Fruit fly (Drosophila melanogaster) whole organism, embryonic: ENCODE data around the gene Cyp28c1.

Source experiments
- B-H1 ChIP-seq: fragments of 200-800 bp; sonication (Bioruptor generic); IDR thresholded peaks from 3 replicates; pipeline ENCODE4 v1.3.6; 2022; ENCODE audit warnings: missing biosample characterization, missing genetic modification characterization
- Bgb ChIP-seq: fragments of 200-800 bp; sonication (Bioruptor generic); IDR thresholded peaks from 2 replicates; pipeline ENCODE4 v1.3.6; 2022; ENCODE audit warnings: missing biosample characterization, missing genetic modification characterization; ENCODE audit not compliant: partially characterized antibody
- Blimp-1 ChIP-seq: fragments of 200-800 bp; sonication (Bioruptor generic); optimal IDR thresholded peaks from 3 replicates; lab custom pipeline; 2018; ENCODE audit warnings: missing biosample characterization, missing genetic modification characterization, mild to moderate bottlenecking, moderate library complexity, missing genetic modification reagents
- CG10979 ChIP-seq: fragments of 200-800 bp; sonication (Bioruptor generic); optimal IDR thresholded peaks from 2 replicates; lab custom pipeline; 2018; ENCODE audit warnings: missing biosample characterization, mild to moderate bottlenecking, missing genetic modification characterization, moderate library complexity
- CG12071 ChIP-seq: fragments of 200-800 bp; sonication (Bioruptor generic); optimal IDR thresholded peaks from 3 replicates; lab custom pipeline; 2018; ENCODE audit warnings: missing biosample characterization, mild to moderate bottlenecking, missing genetic modification characterization
- CG12155 ChIP-seq: fragments of 200-800 bp; sonication (Bioruptor generic); optimal IDR thresholded peaks from 3 replicates; lab custom pipeline; 2016; ENCODE audit warnings: missing biosample characterization, missing genetic modification characterization
- CG12659 ChIP-seq: fragments of 200-800 bp; sonication (Bioruptor generic); optimal IDR thresholded peaks from 3 replicates; lab custom pipeline; 2017; ENCODE audit warnings: mild to moderate bottlenecking, missing biosample characterization, missing genetic modification reagents, missing genetic modification characterization
- CG13894 ChIP-seq: fragments of 200-800 bp; sonication (Bioruptor generic); optimal IDR thresholded peaks from 3 replicates; lab custom pipeline; 2018; ENCODE audit warnings: missing biosample characterization, mild to moderate bottlenecking, missing genetic modification characterization, moderate library complexity
- CG1792 ChIP-seq: fragments of 200-800 bp; sonication (Bioruptor generic); optimal IDR thresholded peaks from 2 replicates; lab custom pipeline; 2016; ENCODE audit warnings: missing biosample characterization, missing genetic modification characterization
- CG2199 ChIP-seq: fragments of 200-800 bp; sonication (Bioruptor generic); IDR thresholded peaks from 3 replicates; pipeline ENCODE4 v1.3.6; 2022; ENCODE audit warnings: missing biosample characterization, missing genetic modification characterization
- CG30020 ChIP-seq: fragments of 200-800 bp; optimal IDR thresholded peaks from 2 replicates; lab custom pipeline; 2019; ENCODE audit warnings: missing biosample characterization, mild to moderate bottlenecking, missing genetic modification characterization, moderate library complexity
- CG32532 ChIP-seq: fragments of 200-800 bp; sonication (Bioruptor generic); IDR thresholded peaks from 2 replicates; pipeline ENCODE4 v1.3.6; 2022; ENCODE audit warnings: missing biosample characterization, missing genetic modification characterization
- CG33213 ChIP-seq: fragments of 200-800 bp; sonication (Bioruptor generic); optimal IDR thresholded peaks from 3 replicates; lab custom pipeline; 2016; ENCODE audit warnings: missing biosample characterization, missing genetic modification characterization
- CG3726 ChIP-seq: fragments of 200-800 bp; sonication (Bioruptor generic); IDR thresholded peaks from 3 replicates; pipeline ENCODE4, ENCODE4 v1.3.6; 2022; ENCODE audit warnings: missing biosample characterization, missing genetic modification characterization
- CG4328 ChIP-seq: fragments of 200-800 bp; sonication (Bioruptor generic); optimal IDR thresholded peaks from 3 replicates; lab custom pipeline; 2017; ENCODE audit warnings: missing biosample characterization, missing genetic modification reagents, missing genetic modification characterization
- CG4820 ChIP-seq: fragments of 200-800 bp; sonication (Bioruptor generic); optimal IDR thresholded peaks from 3 replicates; lab custom pipeline; 2016; ENCODE audit warnings: missing biosample characterization, missing genetic modification characterization
- CG6813 ChIP-seq: fragments of 200-800 bp; sonication (Bioruptor generic); optimal IDR thresholded peaks from 2 replicates; lab custom pipeline; 2017; ENCODE audit warnings: missing biosample characterization, missing genetic modification characterization, mild to moderate bottlenecking, moderate library complexity, missing genetic modification reagents
- CG9727 ChIP-seq: fragments of 200-800 bp; sonication (Bioruptor generic); optimal IDR thresholded peaks from 3 replicates; lab custom pipeline; 2017; ENCODE audit warnings: missing biosample characterization, mild to moderate bottlenecking, missing genetic modification characterization
- CrebB ChIP-seq: fragments of 200-800 bp; sonication (Bioruptor generic); optimal IDR thresholded peaks from 3 replicates; lab custom pipeline; 2018; ENCODE audit warnings: missing biosample characterization, mild to moderate bottlenecking, missing genetic modification characterization
- D ChIP-seq, 2 experiments: fragments of 200-800 bp in 1 of 2; fragments of >200 bp in 1 of 2; sonication (Bioruptor generic) in 1 of 2; optimal IDR thresholded peaks; 2 replicates in 1 of 2; 3 replicates in 1 of 2; lab custom pipeline; 2017; ENCODE audit warnings: mild to moderate bottlenecking in 1 of 2, missing biosample characterization in 1 of 2, missing genetic modification characterization in 1 of 2, missing genetic modification reagents in 1 of 2
- Dek ChIP-seq: fragments of 200-800 bp; sonication (Bioruptor generic); optimal IDR thresholded peaks from 3 replicates; lab custom pipeline; 2019; ENCODE audit warnings: missing biosample characterization, mild to moderate bottlenecking, missing genetic modification characterization, moderate library complexity
- Dll ChIP-seq: fragments of 200-800 bp; sonication (Bioruptor generic); IDR thresholded peaks from 4 replicates; pipeline ENCODE4 v1.3.6; 2022; ENCODE audit warnings: missing biosample characterization, missing genetic modification characterization; ENCODE audit not compliant: partially characterized antibody
- Ets97D ChIP-seq: fragments of 200-800 bp; sonication (Bioruptor generic); optimal IDR thresholded peaks from 3 replicates; lab custom pipeline; 2016; ENCODE audit warnings: missing biosample characterization, missing genetic modification characterization
- HLH3B ChIP-seq: fragments of 200-800 bp; sonication (Bioruptor generic); IDR thresholded peaks from 2 replicates; pipeline ENCODE4 v1.3.6; 2022; ENCODE audit warnings: missing biosample characterization, missing genetic modification characterization
- HLH54F ChIP-seq: fragments of 200-800 bp; sonication (Bioruptor generic); optimal IDR thresholded peaks from 3 replicates; lab custom pipeline; 2016; ENCODE audit warnings: missing biosample characterization, missing genetic modification characterization
- HLHmδ ChIP-seq: fragments of 200-800 bp; sonication (Bioruptor generic); optimal IDR thresholded peaks from 2 replicates; lab custom pipeline; 2018; ENCODE audit warnings: missing biosample characterization, mild to moderate bottlenecking, missing genetic modification characterization, moderate library complexity
- Hand ChIP-seq: fragments of 200-800 bp; sonication (Bioruptor generic); optimal IDR thresholded peaks from 2 replicates; lab custom pipeline; 2017; ENCODE audit warnings: mild to moderate bottlenecking, missing biosample characterization, missing genetic modification reagents, missing genetic modification characterization
- Mad ChIP-seq: fragments of 200-800 bp; sonication (Bioruptor generic); optimal IDR thresholded peaks from 2 replicates; lab custom pipeline; 2016; ENCODE audit warnings: missing biosample characterization, missing genetic modification characterization
- Med ChIP-seq: fragments of 200-800 bp; sonication (Bioruptor generic); peaks from one replicate; lab custom pipeline; 2016; ENCODE audit warnings: missing biosample characterization, missing genetic modification characterization, mild to moderate bottlenecking, inconsistent platforms, moderate library complexity
- NC2β ChIP-seq: fragments of 200-800 bp; sonication (Bioruptor generic); optimal IDR thresholded peaks from 2 replicates; lab custom pipeline; 2016; ENCODE audit warnings: missing biosample characterization, missing genetic modification characterization
- NfI ChIP-seq: fragments of 200-800 bp; sonication (Bioruptor generic); optimal IDR thresholded peaks from 3 replicates; lab custom pipeline; 2018; ENCODE audit warnings: missing biosample characterization, mild to moderate bottlenecking, missing genetic modification characterization, moderate library complexity
- Pdp1 ChIP-seq, 2 experiments: fragments of 200-800 bp; sonication (Bioruptor generic); optimal IDR thresholded peaks; 3 replicates each; lab custom pipeline; 2016; ENCODE audit warnings: missing biosample characterization in 2 of 2, missing genetic modification characterization in 2 of 2, mild to moderate bottlenecking in 1 of 2, moderate library complexity in 1 of 2
- Rx ChIP-seq: fragments of 200-800 bp; sonication (Bioruptor generic); IDR thresholded peaks from 2 replicates; pipeline ENCODE4 v1.3.6; 2022; ENCODE audit warnings: missing biosample characterization, missing genetic modification characterization
- Tbp ChIP-seq: fragments of >200 bp; optimal IDR thresholded peaks from 2 replicates; lab custom pipeline; 2018; ENCODE audit warnings: missing biosample characterization, missing genetic modification characterization
- Vsx1 ChIP-seq: fragments of 200-800 bp; sonication (Bioruptor generic); optimal IDR thresholded peaks from 2 replicates; lab custom pipeline; 2017; ENCODE audit warnings: missing biosample characterization, mild to moderate bottlenecking, missing genetic modification characterization, missing genetic modification reagents
- ash1 ChIP-seq: fragments of 200-800 bp; sonication (Bioruptor generic); optimal IDR thresholded peaks from 2 replicates; lab custom pipeline; 2018; ENCODE audit warnings: missing biosample characterization, mild to moderate bottlenecking, missing genetic modification characterization
- ato ChIP-seq: fragments of 200-800 bp; sonication (Bioruptor generic); IDR thresholded peaks from 2 replicates; pipeline ENCODE4 v1.3.6; 2022; ENCODE audit warnings: missing biosample characterization, missing genetic modification characterization; ENCODE audit not compliant: partially characterized antibody
- btn ChIP-seq: fragments of 200-800 bp; sonication (Bioruptor generic); optimal IDR thresholded peaks from 2 replicates; lab custom pipeline; 2016; ENCODE audit warnings: missing biosample characterization, missing genetic modification characterization
- cato ChIP-seq: fragments of 200-800 bp; sonication (Bioruptor generic); optimal IDR thresholded peaks from 2 replicates; lab custom pipeline; 2016; ENCODE audit warnings: missing biosample characterization, missing genetic modification characterization, borderline replicate concordance
- ftz-f1 ChIP-seq: fragments of 200-800 bp; sonication (Bioruptor generic); optimal IDR thresholded peaks from 2 replicates; lab custom pipeline; 2016; ENCODE audit warnings: missing biosample characterization, missing genetic modification characterization
- grau ChIP-seq: fragments of 200-800 bp; optimal IDR thresholded peaks from 3 replicates; lab custom pipeline; 2019; ENCODE audit warnings: missing biosample characterization, mild to moderate bottlenecking, missing genetic modification characterization, moderate library complexity
- gsb-n ChIP-seq: fragments of 200-800 bp; sonication (Bioruptor generic); optimal IDR thresholded peaks from 3 replicates; lab custom pipeline; 2018; ENCODE audit warnings: missing biosample characterization, mild to moderate bottlenecking, missing genetic modification characterization
- mld ChIP-seq: fragments of 200-800 bp; sonication (Bioruptor generic); IDR thresholded peaks from 3 replicates; pipeline ENCODE4 v1.3.6; 2022; ENCODE audit warnings: missing biosample characterization, missing genetic modification characterization; ENCODE audit not compliant: partially characterized antibody
- nerfin-1 ChIP-seq: fragments of 200-800 bp; sonication (Bioruptor generic); optimal IDR thresholded peaks from 3 replicates; lab custom pipeline; 2019; ENCODE audit warnings: missing biosample characterization, mild to moderate bottlenecking, missing genetic modification characterization, moderate library complexity
- phol ChIP-seq: fragments of 200-800 bp; sonication (Bioruptor generic); optimal IDR thresholded peaks from 3 replicates; lab custom pipeline; 2018; ENCODE audit warnings: missing biosample characterization, mild to moderate bottlenecking, missing genetic modification characterization, moderate library complexity
- sens ChIP-seq: fragments of 200-800 bp; sonication (Bioruptor generic); peaks from one replicate; lab custom pipeline; 2016; ENCODE audit warnings: missing biosample characterization, missing genetic modification characterization
- stwl ChIP-seq: fragments of 200-800 bp; sonication (Bioruptor generic); optimal IDR thresholded peaks from 3 replicates; lab custom pipeline; 2018; ENCODE audit warnings: missing biosample characterization, mild to moderate bottlenecking, missing genetic modification characterization, moderate library complexity

The Cyp28c1 gene

DNA sequence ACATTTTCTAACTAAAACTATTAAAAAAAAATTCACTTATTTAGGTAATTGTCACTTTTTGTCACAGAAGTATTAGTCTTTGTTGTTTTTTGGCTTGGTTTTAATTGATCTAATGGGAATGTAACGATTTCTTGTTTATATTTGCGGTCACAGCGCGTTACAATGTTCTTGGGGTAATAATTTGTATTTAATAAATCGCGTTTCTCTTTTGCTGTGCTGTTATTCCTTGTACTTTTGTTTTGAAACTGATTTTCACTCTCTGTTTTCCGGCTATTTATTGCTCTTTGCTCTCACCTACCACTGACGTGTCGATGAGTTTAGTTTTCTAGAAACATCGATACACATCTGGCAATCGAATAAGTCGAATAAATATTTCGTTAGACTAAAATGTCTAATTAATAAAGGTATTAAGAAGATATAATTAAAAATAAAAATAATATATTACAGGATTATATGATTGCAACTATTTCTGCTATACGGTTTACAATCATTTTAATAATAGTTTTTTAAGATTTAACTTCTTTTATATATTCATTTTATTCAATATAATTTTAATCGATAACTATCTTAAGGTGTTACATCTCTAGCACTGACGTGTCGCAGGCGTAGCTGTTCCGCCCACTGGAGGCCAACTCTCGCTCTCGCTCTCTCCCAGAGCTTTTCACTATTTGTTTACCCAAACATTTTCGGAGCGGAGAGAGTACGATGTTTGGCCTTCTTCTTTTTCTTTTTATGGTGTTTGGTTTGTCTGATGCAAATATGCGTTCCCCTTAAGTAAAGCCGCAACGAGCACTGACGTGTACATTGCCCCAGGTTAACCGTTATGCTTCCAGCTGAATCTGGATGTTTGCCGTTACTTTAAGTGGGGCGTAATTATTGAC, 32.3 kb upstream of the Cyp28c1 start, which contains the start of gene Hsc70-3 (continued):
- TF ChIP-seq ftz-f1 (GFP tag; lab: Kevin White, UChicago) (peak; percentile 47), Bgb (peak; percentile 56; the same call in 1 of the 2 replicates), Tbp (GFP tag; lab: Kevin White, UChicago) (no peak), Pdp1 (GFP tag; optimal IDR thresholded peaks at IDR 0.05; lab: Kevin White, UChicago) (peak in 1 of 2 experiments; percentile 36), CG6813 (peak; percentile 70), CG4328 (GFP tag; lab: Kevin White, UChicago) (peak; percentile 15), CG13894 (peak; percentile 33), HLH3B (GFP tag; lab: Robert Waterston, UW) (peak; percentile 43; the same call in 1 of the 2 replicates), btn (GFP tag; lab: Kevin White, UChicago) (peak; percentile 14), stwl (tag; lab: Kevin White, UChicago) (peak; percentile 49), phol (peak; percentile 12), ash1 (no peak), gsb-n (tag; lab: Kevin White, UChicago) (no peak), NfI (GFP tag; lab: Kevin White, UChicago) (no peak), sens (GFP tag; lab: Kevin White, UChicago) (peak; percentile 83), CG12071 (GFP tag; lab: Kevin White, UChicago) (peak; percentile 49), NC2β (GFP tag; lab: Kevin White, UChicago) (peak; percentile 36), Blimp-1 (GFP tag; lab: Kevin White, UChicago) (peak; percentile 72), Mad (no peak), HLHmδ (peak; percentile 62), CG2199 (GFP tag; lab: Robert Waterston, UW) (peak; percentile 64; the same call in 1 of the 3 replicates), Dek (tag; lab: Kevin White, UChicago) (no peak), mld (GFP tag; lab: Robert Waterston, UW) (no peak), CG3726 (GFP tag; lab: Robert Waterston, UW) (no peak), D (optimal IDR thresholded peaks at IDR 0.05; lab: Kevin White, UChicago) (no peak), D (GFP tag; optimal IDR thresholded peaks at IDR 0.05; lab: Kevin White, UChicago) (peak; percentile 1), grau (tag; lab: Kevin White, UChicago) (peak; percentile 33), CG4820 (no peak), Ets97D (no peak), Med (GFP tag; lab: Kevin White, UChicago) (peak; percentile 89), CG32532 (0 out of 2 replicates have a peak, but pooled peaks have one; percentile 13), CG9727 (GFP tag; lab: Kevin White, UChicago) (peak; percentile 26), CG33213 (GFP tag; lab: Kevin White, UChicago) (peak; percentile 11), Vsx1 (GFP tag; lab: Kevin White, UChicago) (peak; percentile 12), CG10979 (tag; lab: Kevin White, UChicago) (peak; percentile 11), HLH54F (GFP tag; lab: Kevin White, UChicago) (no peak), CrebB (tag; lab: Kevin White, UChicago) (no peak), B-H1 (GFP tag; lab: Robert Waterston, UW) (no peak), Hand (GFP tag; lab: Kevin White, UChicago) (peak; percentile 9), Rx (GFP tag; lab: Robert Waterston, UW) (no peak), CG12155 (GFP tag; lab: Kevin White, UChicago) (no peak), Dll (GFP tag; lab: Robert Waterston, UW) (peak; percentile 89), nerfin-1 (tag; lab: Kevin White, UChicago) (peak; percentile 60), CG1792 (GFP tag; lab: Kevin White, UChicago) (peak; percentile 19), CG12659 (GFP tag; lab: Kevin White, UChicago) (peak; percentile 47), CG30020 (tag; lab: Kevin White, UChicago) (peak; percentile 47), cato (GFP tag; lab: Kevin White, UChicago) (no peak), ato (GFP tag; lab: Robert Waterston, UW) (no peak)
